Worm (Caenorhabditis elegans): ENCODE data around the gene com-1.

com-1 gene

DNA sequence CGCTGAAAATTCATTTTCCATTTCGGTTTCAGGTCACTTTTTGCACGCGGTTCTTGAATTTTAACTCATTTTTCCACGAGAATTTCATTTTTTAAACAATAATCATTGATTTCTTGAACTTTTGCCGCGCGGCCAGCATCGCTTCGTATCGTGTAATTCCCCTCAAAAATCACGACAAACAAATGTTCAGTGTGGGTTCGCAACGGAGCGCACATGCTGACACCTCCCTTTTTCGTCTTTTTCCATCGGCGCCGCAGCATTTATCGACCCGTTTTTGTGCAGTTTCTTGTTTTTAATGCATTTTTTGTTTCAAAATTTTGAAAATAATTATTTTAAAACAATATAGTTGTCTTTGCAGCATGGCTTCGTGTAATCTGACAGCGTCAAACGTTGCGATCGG, 34.7 kb downstream of the com-1 start, which contains the start of gene M142.5:
Gene M142.5, plus strand, starts transcription at position 352 of the 400 bp plus-strand sequence.
- TF ChIP-seq scrt-1 (GFP tag; IDR thresholded peaks at IDR 0.05) = no peak
- no peak for TF ChIP-seq flt-1 (GFP tag; IDR thresholded peaks at IDR 0.05)
- TF ChIP-seq hmbx-1 (tag; optimal IDR thresholded peaks at IDR 0.05) = no peak
- TF ChIP-seq sea-1 (GFP tag; conservative IDR thresholded peaks at IDR 0.05) = no peak
- TF ChIP-seq tra-4 (tag; optimal IDR thresholded peaks at IDR 0.05) = no peak
- no peak for TF ChIP-seq ceh-13 (GFP tag; optimal IDR thresholded peaks at IDR 0.05)
- TF ChIP-seq B0310.2 (tag; optimal IDR thresholded peaks at IDR 0.05) = no peak
- no peak for TF ChIP-seq tbx-11 (GFP tag; IDR thresholded peaks at IDR 0.05)
- no peak for TF ChIP-seq ama-1 (optimal IDR thresholded peaks at IDR 0.05)
- no peak for TF ChIP-seq F13C5.2 (tag; optimal IDR thresholded peaks at IDR 0.05)
- no peak for TF ChIP-seq pes-1 (GFP tag; IDR thresholded peaks at IDR 0.05)
- TF ChIP-seq tbx-37 (GFP tag; conservative IDR thresholded peaks at IDR 0.05) = no peak
- no peak for TF ChIP-seq ets-7 (tag; optimal IDR thresholded peaks at IDR 0.05)
- no peak for TF ChIP-seq aly-1 (tag; optimal IDR thresholded peaks at IDR 0.05)
- TF ChIP-seq hmg-4 (GFP tag; optimal IDR thresholded peaks at IDR 0.05) = no peak
- TF ChIP-seq ceh-36 (tag; optimal IDR thresholded peaks at IDR 0.05) = no peak
- no peak for TF ChIP-seq hnd-1 (tag; optimal IDR thresholded peaks at IDR 0.05)

DNA sequence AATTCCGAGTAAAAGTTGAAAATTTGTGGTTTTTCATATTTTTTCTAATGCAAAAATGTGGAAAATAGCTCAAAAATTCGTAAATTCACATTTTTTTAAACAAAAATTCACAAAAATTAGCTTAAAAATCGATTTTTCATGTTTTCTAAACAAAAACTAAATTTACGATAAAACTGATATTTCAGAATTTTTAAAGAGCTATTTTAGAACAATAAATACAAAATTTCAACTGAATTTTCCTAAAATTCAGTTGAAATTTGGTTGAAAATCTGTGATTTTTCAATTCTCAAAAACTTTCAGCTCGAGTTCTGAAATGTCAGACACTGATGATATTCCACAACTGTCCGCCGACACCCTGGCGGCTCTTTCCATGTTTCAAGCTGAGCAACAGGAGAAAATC, 37.2 kb downstream of the com-1 start, which contains the start of gene M142.8:
Gene M142.8, plus strand, starts transcription at position 301 of the 400 bp plus-strand sequence.
- TF ChIP-seq F13C5.2 (tag; optimal IDR thresholded peaks at IDR 0.05) (no peak), hmbx-1 (tag; optimal IDR thresholded peaks at IDR 0.05) (no peak), tbx-37 (GFP tag; conservative IDR thresholded peaks at IDR 0.05) (no peak), pes-1 (GFP tag; IDR thresholded peaks at IDR 0.05) (no peak), aly-1 (tag; optimal IDR thresholded peaks at IDR 0.05) (no peak), hnd-1 (tag; optimal IDR thresholded peaks at IDR 0.05) (no peak), flt-1 (GFP tag; IDR thresholded peaks at IDR 0.05) (no peak), B0310.2 (tag; optimal IDR thresholded peaks at IDR 0.05) (no peak)

DNA sequence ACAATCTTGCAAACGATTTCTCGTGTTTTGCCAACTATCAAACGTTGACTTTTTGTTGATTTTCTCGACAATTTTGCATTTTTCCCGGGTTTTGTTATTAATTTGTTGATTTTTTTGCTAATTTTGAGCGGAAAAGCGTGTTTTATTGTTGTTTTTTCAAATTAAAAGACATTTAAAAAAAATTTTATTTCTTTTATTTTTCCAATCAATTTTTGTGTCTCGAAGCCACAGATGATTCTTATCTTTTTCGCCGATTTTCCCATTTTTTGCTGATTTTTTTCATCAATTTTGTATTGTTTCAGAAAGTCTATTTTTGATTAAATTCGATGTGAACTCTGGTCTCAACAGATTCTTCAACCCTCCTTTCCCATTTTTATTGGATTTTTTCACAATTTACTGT, 39.8 kb downstream of the com-1 start, which contains the start of gene rle-1:
Gene rle-1, plus strand, starts transcription at position 301 of the 400 bp plus-strand sequence.
- TF ChIP-seq tra-4 (tag; optimal IDR thresholded peaks at IDR 0.05) (no peak), hmg-4 (GFP tag; optimal IDR thresholded peaks at IDR 0.05) (no peak), ama-1 (optimal IDR thresholded peaks at IDR 0.05) (no peak), F13C5.2 (tag; optimal IDR thresholded peaks at IDR 0.05) (no peak)

DNA sequence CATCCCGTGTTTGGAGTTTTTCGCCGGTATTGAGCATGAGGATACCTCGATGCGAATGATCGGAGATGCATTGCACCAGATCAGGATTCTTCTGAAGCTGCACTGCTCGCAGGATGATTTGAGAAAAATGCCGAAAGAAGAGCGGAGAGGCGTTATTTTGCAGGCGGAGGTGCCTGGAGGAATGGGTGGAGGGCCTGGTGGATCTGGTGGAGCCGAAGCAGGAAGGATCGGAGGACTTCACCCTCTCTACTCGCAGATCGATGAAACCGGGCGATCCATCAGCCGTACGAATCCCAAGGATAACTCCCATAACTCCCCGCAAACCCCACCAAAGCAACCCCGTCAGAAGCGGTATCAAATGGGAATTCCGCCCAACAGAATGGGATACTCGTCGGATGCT, 43.0 kb downstream of the com-1 start:
- TF ChIP-seq hmbx-1 (tag; optimal IDR thresholded peaks at IDR 0.05) (no peak), B0310.2 (tag; optimal IDR thresholded peaks at IDR 0.05) (no peak), flt-1 (GFP tag; IDR thresholded peaks at IDR 0.05) (no peak), sea-1 (GFP tag; conservative IDR thresholded peaks at IDR 0.05) (no peak), tbx-11 (GFP tag; IDR thresholded peaks at IDR 0.05) (no peak), F13C5.2 (tag; optimal IDR thresholded peaks at IDR 0.05) (no peak), pes-1 (GFP tag; IDR thresholded peaks at IDR 0.05) (no peak), hmg-4 (GFP tag; optimal IDR thresholded peaks at IDR 0.05) (no peak), ets-7 (tag; optimal IDR thresholded peaks at IDR 0.05) (no peak), hnd-1 (tag; optimal IDR thresholded peaks at IDR 0.05) (no peak), ceh-13 (GFP tag; optimal IDR thresholded peaks at IDR 0.05) (no peak), aly-1 (tag; optimal IDR thresholded peaks at IDR 0.05) (no peak), tbx-37 (GFP tag; conservative IDR thresholded peaks at IDR 0.05) (no peak), tra-4 (tag; optimal IDR thresholded peaks at IDR 0.05) (no peak), ama-1 (optimal IDR thresholded peaks at IDR 0.05) (no peak), scrt-1 (GFP tag; IDR thresholded peaks at IDR 0.05) (no peak), ceh-36 (tag; optimal IDR thresholded peaks at IDR 0.05) (no peak)

DNA sequence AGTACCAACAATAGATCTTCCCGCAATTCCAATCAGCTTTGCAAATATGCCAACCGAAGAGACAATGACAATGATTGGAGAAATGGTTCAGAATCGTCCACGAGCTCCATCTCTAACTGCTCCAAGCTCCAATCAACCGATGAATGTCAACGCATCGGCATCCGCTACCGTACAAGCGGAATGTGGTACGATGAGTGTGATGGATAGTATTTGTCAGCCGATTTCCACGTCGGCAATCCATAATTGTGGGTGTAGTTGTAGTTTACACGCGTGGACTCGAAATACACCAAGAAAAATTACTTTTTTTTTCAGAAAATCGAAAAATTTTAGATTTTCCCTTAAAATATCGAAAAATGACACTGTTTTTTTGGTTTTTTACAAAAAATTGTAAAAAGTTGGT, 46.7 kb downstream of the com-1 start:
- no peak for TF ChIP-seq tra-4 (tag; optimal IDR thresholded peaks at IDR 0.05)
- TF ChIP-seq scrt-1 (GFP tag; IDR thresholded peaks at IDR 0.05) = no peak
- TF ChIP-seq hmg-4 (GFP tag; optimal IDR thresholded peaks at IDR 0.05) = no peak
- TF ChIP-seq tbx-37 (GFP tag; conservative IDR thresholded peaks at IDR 0.05) = no peak
- no peak for TF ChIP-seq ama-1 (optimal IDR thresholded peaks at IDR 0.05)

DNA sequence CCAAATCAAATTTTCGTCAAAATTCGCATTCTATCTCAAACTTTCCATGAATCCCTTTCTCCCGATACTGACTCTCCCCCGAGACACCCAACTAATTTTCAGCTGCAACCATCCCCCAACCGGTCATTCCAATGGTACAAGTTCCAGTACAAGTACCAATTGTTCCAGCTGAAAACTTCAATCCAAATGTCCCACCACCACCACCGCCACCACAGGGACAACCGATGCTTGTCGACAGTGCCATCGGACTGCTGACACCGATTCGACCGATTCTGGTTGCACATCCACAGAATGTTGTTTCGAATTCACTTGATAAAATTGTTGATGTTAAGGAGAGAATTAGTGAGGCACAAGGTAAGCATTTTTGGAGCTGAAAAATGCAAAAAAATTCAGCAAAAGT, 49.4 kb downstream of the com-1 start:
- TF ChIP-seq ceh-36 (tag; optimal IDR thresholded peaks at IDR 0.05) = no peak

DNA sequence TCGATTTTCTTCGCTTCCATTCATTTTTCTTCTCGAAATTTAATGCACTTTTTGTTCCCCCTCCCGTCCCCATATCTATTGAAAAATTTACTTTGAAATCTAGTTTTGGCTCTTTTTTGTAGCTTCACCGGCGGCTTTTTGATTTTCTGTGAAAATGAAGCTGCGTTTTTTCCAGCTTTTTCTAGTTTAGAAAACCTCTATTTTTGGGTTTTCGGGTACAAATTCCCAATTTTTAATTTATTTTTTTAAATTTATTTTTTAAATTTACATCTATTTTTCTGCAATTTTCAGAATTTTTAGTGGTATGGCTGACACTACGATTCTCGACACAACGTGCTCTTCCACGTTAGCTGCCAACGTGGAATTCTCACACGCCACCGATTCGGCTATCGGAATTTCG, 51.0 kb downstream of the com-1 start, which contains the start of gene strd-1:
Gene strd-1, plus strand, starts transcription at position 301 of the 400 bp plus-strand sequence.
- TF ChIP-seq ceh-36 (tag; optimal IDR thresholded peaks at IDR 0.05) (no peak), tra-4 (tag; optimal IDR thresholded peaks at IDR 0.05) (no peak), ceh-13 (GFP tag; optimal IDR thresholded peaks at IDR 0.05) (no peak), hmbx-1 (tag; optimal IDR thresholded peaks at IDR 0.05) (no peak), F13C5.2 (tag; optimal IDR thresholded peaks at IDR 0.05) (no peak), flt-1 (GFP tag; IDR thresholded peaks at IDR 0.05) (no peak), B0310.2 (tag; optimal IDR thresholded peaks at IDR 0.05) (no peak), scrt-1 (GFP tag; IDR thresholded peaks at IDR 0.05) (no peak), hnd-1 (tag; optimal IDR thresholded peaks at IDR 0.05) (no peak), tbx-37 (GFP tag; conservative IDR thresholded peaks at IDR 0.05) (no peak), sea-1 (GFP tag; conservative IDR thresholded peaks at IDR 0.05) (no peak), aly-1 (tag; optimal IDR thresholded peaks at IDR 0.05) (no peak), tbx-11 (GFP tag; IDR thresholded peaks at IDR 0.05) (no peak)

All from whole organism, early embryonic.